Fruit fly (Drosophila melanogaster) whole organism, prepupa: ENCODE measurements around the gene CG32081.

Experiments
- CG6854 ChIP-seq: fragments of 200-800 bp; sonication (Bioruptor generic); optimal IDR thresholded peaks from 2 replicates; lab custom pipeline; 2017; ENCODE audit warnings: missing biosample characterization, mild to moderate bottlenecking, missing genetic modification characterization
- CG8119 ChIP-seq: fragments of 200-800 bp; sonication (Bioruptor generic); IDR thresholded peaks from 3 replicates; pipeline ENCODE4 v1.3.6; 2022; ENCODE audit warnings: missing biosample characterization, missing genetic modification characterization
- CG8319 ChIP-seq: fragments of 200-800 bp; sonication (Bioruptor generic); optimal IDR thresholded peaks from 3 replicates; lab custom pipeline; 2016; ENCODE audit warnings: missing biosample characterization, missing genetic modification characterization
- Gug ChIP-seq: fragments of 200-800 bp; sonication (Bioruptor generic); IDR thresholded peaks from 2 replicates; pipeline ENCODE4 v1.3.6; 2022; ENCODE audit warnings: missing biosample characterization, missing genetic modification characterization
- OdsH ChIP-seq: fragments of 200-800 bp; sonication (Bioruptor generic); optimal IDR thresholded peaks from 3 replicates; lab custom pipeline; 2016; ENCODE audit warnings: missing biosample characterization, missing genetic modification characterization
- cyc ChIP-seq: fragments of 200-800 bp; sonication (Bioruptor generic); optimal IDR thresholded peaks from 3 replicates; lab custom pipeline; 2016; ENCODE audit warnings: missing biosample characterization, missing genetic modification characterization
- dsx ChIP-seq: fragments of 200-800 bp; optimal IDR thresholded peaks from 3 replicates; lab custom pipeline; 2019; ENCODE audit warnings: missing biosample characterization, mild to moderate bottlenecking, missing genetic modification characterization, moderate library complexity; ENCODE audit not compliant: poor library complexity, severe bottlenecking
- fd59A ChIP-seq: fragments of 200-800 bp; sonication (Bioruptor generic); optimal IDR thresholded peaks from 2 replicates; lab custom pipeline; 2017; ENCODE audit warnings: missing biosample characterization, mild to moderate bottlenecking, missing genetic modification characterization, missing genetic modification reagents
- fd85E ChIP-seq: fragments of 200-800 bp; sonication (Bioruptor generic); optimal IDR thresholded peaks from 3 replicates; lab custom pipeline; 2016; ENCODE audit warnings: missing biosample characterization, missing genetic modification characterization

dm6 chr3L:11003980-11004379, 23.4 kb upstream of the CG32081 start:
- TF ChIP-seq dsx (GFP tag; lab: Kevin White, UChicago) = no peak
- TF ChIP-seq fd85E (GFP tag; lab: Kevin White, UChicago) = no peak
- no peak for TF ChIP-seq Gug (GFP tag; lab: Robert Waterston, UW)
- no peak for TF ChIP-seq CG8119
- no peak for TF ChIP-seq CG8319 (GFP tag; lab: Kevin White, UChicago)
- TF ChIP-seq CG6854 (GFP tag; lab: Kevin White, UChicago) = peak; percentile 11
- TF ChIP-seq fd59A (GFP tag; lab: Kevin White, UChicago) = no peak
- no peak for TF ChIP-seq OdsH (GFP tag; lab: Kevin White, UChicago)
- TF ChIP-seq cyc (GFP tag; lab: Kevin White, UChicago) = no peak
